Worm (Caenorhabditis elegans) whole organism, young adult: Measurements from ENCODE around the gene phat-4.

Experiments
- B0019.2 ChIP-seq: fragments of 200-800 bp; sonication (Bioruptor generic); conservative IDR thresholded peaks from 2 replicates; pipeline ENCODE4 v1.3.6; 2022; ENCODE audit warnings: missing genetic modification reagents, missing genetic modification characterization, missing compliant biosample characterization
- B0336.3 ChIP-seq: fragments of 200-800 bp; sonication (Bioruptor generic); IDR thresholded peaks from 2 replicates; pipeline ENCODE4 v1.3.6; 2022; ENCODE audit warnings: missing genetic modification characterization, missing compliant biosample characterization
- F23B12.7 ChIP-seq: sonication (generic microtip); optimal IDR thresholded peaks from 2 replicates; lab custom pipeline; 2017; ENCODE audit warnings: missing genetic modification characterization, mild to moderate bottlenecking, missing compliant biosample characterization, antibody characterized with exemption, moderate library complexity; ENCODE audit not compliant: insufficient read depth
- F37B4.10 ChIP-seq: fragments of 200-800 bp; sonication (Bioruptor generic); IDR thresholded peaks from 2 replicates; pipeline ENCODE4 v1.3.6; 2022; ENCODE audit warnings: missing genetic modification characterization, missing compliant biosample characterization
- F57A8.1 ChIP-seq: fragments of 200-800 bp; sonication (Bioruptor generic); optimal IDR thresholded peaks from 2 replicates; lab custom pipeline; 2018; ENCODE audit warnings: mild to moderate bottlenecking, missing genetic modification characterization, moderate library complexity, missing compliant biosample characterization
- F57C9.4 ChIP-seq: sonication (generic microtip); optimal IDR thresholded peaks from 2 replicates; lab custom pipeline; 2017; ENCODE audit warnings: mild to moderate bottlenecking, missing genetic modification characterization, missing compliant biosample characterization
- T07F8.4 ChIP-seq: sonication (generic microtip); optimal IDR thresholded peaks from 2 replicates; lab custom pipeline; 2016; ENCODE audit warnings: mild to moderate bottlenecking, missing genetic modification characterization, moderate library complexity, missing compliant biosample characterization
- Y53F4B.3 ChIP-seq: fragments of 200-800 bp; sonication (Bioruptor generic); IDR thresholded peaks from 2 replicates; pipeline ENCODE4 v1.3.6; 2022; ENCODE audit warnings: missing genetic modification reagents, missing genetic modification characterization, missing compliant biosample characterization
- akir-1 ChIP-seq: fragments of 200-800 bp; sonication (Bioruptor generic); optimal IDR thresholded peaks from 2 replicates; lab custom pipeline; 2018; ENCODE audit warnings: mild to moderate bottlenecking, missing genetic modification characterization, moderate library complexity, missing compliant biosample characterization
- atf-7 ChIP-seq: sonication (generic microtip); optimal IDR thresholded peaks from 2 replicates; lab custom pipeline; 2017; ENCODE audit warnings: mild to moderate bottlenecking, missing genetic modification characterization, missing compliant biosample characterization
- athp-1 ChIP-seq: sonication (generic microtip); optimal IDR thresholded peaks from 2 replicates; lab custom pipeline; 2017; ENCODE audit warnings: mild to moderate bottlenecking, missing genetic modification characterization, missing compliant biosample characterization
- attf-5 ChIP-seq: fragments of 200-800 bp; sonication (Bioruptor generic); optimal IDR thresholded peaks from 2 replicates; lab custom pipeline; 2018; ENCODE audit warnings: mild to moderate bottlenecking, missing genetic modification characterization, missing compliant biosample characterization
- bed-1 ChIP-seq: fragments of 200-800 bp; sonication (Bioruptor generic); IDR thresholded peaks from 2 replicates; pipeline ENCODE4 v1.3.6; 2022; ENCODE audit warnings: missing genetic modification reagents, missing genetic modification characterization, missing compliant biosample characterization
- bed-2 ChIP-seq: fragments of 200-800 bp; sonication (Bioruptor generic); IDR thresholded peaks from 2 replicates; pipeline ENCODE4 v1.3.6; 2022; ENCODE audit warnings: missing genetic modification reagents, missing genetic modification characterization, missing compliant biosample characterization
- cebp-1 ChIP-seq, 2 experiments: fragments of 200-800 bp in 1 of 2; sonication (Bioruptor generic) in 1 of 2; sonication (generic microtip) in 1 of 2; IDR thresholded peaks in 1 of 2; optimal IDR thresholded peaks in 1 of 2; 2 replicates each; pipeline versions ENCODE4 v1.3.6 to Lab custom; 2017 to 2022; ENCODE audit warnings: missing compliant biosample characterization in 2 of 2, missing genetic modification characterization in 2 of 2, mild to moderate bottlenecking in 1 of 2, missing genetic modification reagents in 1 of 2, moderate library complexity in 1 of 2
- ceh-100 ChIP-seq: fragments of 200-800 bp; sonication (Bioruptor generic); IDR thresholded peaks from 2 replicates; pipeline ENCODE4 v1.3.6; 2022; ENCODE audit warnings: missing genetic modification reagents, missing genetic modification characterization, missing compliant biosample characterization
- ceh-27 ChIP-seq: fragments of 200-800 bp; sonication (Bioruptor generic); optimal IDR thresholded peaks from 2 replicates; lab custom pipeline; 2018; ENCODE audit warnings: mild to moderate bottlenecking, missing genetic modification characterization, moderate library complexity, missing compliant biosample characterization
- ceh-79 ChIP-seq: sonication (generic microtip); optimal IDR thresholded peaks from 2 replicates; lab custom pipeline; 2017; ENCODE audit warnings: mild to moderate bottlenecking, missing genetic modification characterization, missing compliant biosample characterization
- chd-7 ChIP-seq: sonication (generic microtip); optimal IDR thresholded peaks from 2 replicates; lab custom pipeline; 2016; ENCODE audit warnings: mild to moderate bottlenecking, missing genetic modification characterization, moderate library complexity, missing compliant biosample characterization
- dox-1 ChIP-seq: fragments of 200-800 bp; sonication (Bioruptor generic); IDR thresholded peaks from 2 replicates; pipeline ENCODE4 v1.3.6; 2022; ENCODE audit warnings: missing genetic modification reagents, missing genetic modification characterization, missing compliant biosample characterization
- dpff-1 ChIP-seq: sonication (generic microtip); optimal IDR thresholded peaks from 2 replicates; lab custom pipeline; 2017; ENCODE audit warnings: mild to moderate bottlenecking, missing genetic modification characterization, missing compliant biosample characterization
- efl-1 ChIP-seq: fragments of 150-350 bp; optimal IDR thresholded peaks from 2 replicates; lab custom pipeline; 2014; ENCODE audit warnings: missing biosample characterization, missing genetic modification reagents, missing genetic modification characterization
- egl-18 ChIP-seq: fragments of 200-800 bp; sonication (Bioruptor generic); IDR thresholded peaks from 2 replicates; pipeline ENCODE4 v1.3.6; 2022; ENCODE audit warnings: missing genetic modification reagents, missing genetic modification characterization, missing compliant biosample characterization
- hmg-20 ChIP-seq: fragments of 200-800 bp; sonication (Bioruptor generic); IDR thresholded peaks from 2 replicates; pipeline ENCODE4 v1.3.6; 2022; ENCODE audit warnings: missing genetic modification reagents, missing genetic modification characterization, missing compliant biosample characterization
- hsf-1 ChIP-seq: fragments of 200-800 bp; sonication (Bioruptor generic); IDR thresholded peaks from 2 replicates; pipeline ENCODE4 v1.3.6; 2022; ENCODE audit warnings: missing genetic modification reagents, missing genetic modification characterization, missing compliant biosample characterization
- let-607 ChIP-seq, 2 experiments: fragments of 200-800 bp in 1 of 2; sonication (Bioruptor generic) in 1 of 2; sonication (generic microtip) in 1 of 2; optimal IDR thresholded peaks; 2 replicates each; lab custom pipeline; 2016 to 2018; ENCODE audit warnings: mild to moderate bottlenecking in 2 of 2, missing compliant biosample characterization in 2 of 2, missing genetic modification characterization in 2 of 2, moderate library complexity in 2 of 2, missing genotype in 1 of 2
- lsy-27 ChIP-seq: sonication (generic microtip); optimal IDR thresholded peaks from 2 replicates; lab custom pipeline; 2017; ENCODE audit warnings: missing genetic modification characterization, mild to moderate bottlenecking, missing compliant biosample characterization, antibody characterized with exemption, missing genotype, borderline replicate concordance; ENCODE audit not compliant: insufficient read depth
- madf-8 ChIP-seq: fragments of 200-800 bp; sonication (Bioruptor generic); conservative IDR thresholded peaks from 2 replicates; pipeline ENCODE4 v1.3.6; 2022; ENCODE audit warnings: missing genetic modification reagents, missing genetic modification characterization, missing compliant biosample characterization
- nfya-1 ChIP-seq: sonication (generic microtip); optimal IDR thresholded peaks from 2 replicates; lab custom pipeline; 2017; ENCODE audit warnings: antibody characterized with exemption, missing compliant biosample characterization, missing genetic modification characterization, borderline replicate concordance; ENCODE audit not compliant: insufficient read depth
- nfyb-1 ChIP-seq: fragments of 200-800 bp; sonication (Bioruptor generic); IDR thresholded peaks from 2 replicates; pipeline ENCODE4 v1.3.6; 2022; ENCODE audit warnings: missing genetic modification reagents, missing genetic modification characterization, missing compliant biosample characterization
- nhr-179 ChIP-seq: sonication (generic microtip); optimal IDR thresholded peaks from 2 replicates; lab custom pipeline; 2016; ENCODE audit warnings: mild to moderate bottlenecking, missing genetic modification characterization, missing compliant biosample characterization
- pha-4 ChIP-seq: fragments of 150-350 bp; sonication (generic microtip); optimal IDR thresholded peaks from 2 replicates; lab custom pipeline; 2014; ENCODE audit warnings: missing biosample characterization, missing genetic modification reagents, missing genetic modification characterization
- rcor-1 ChIP-seq: fragments of 200-800 bp; sonication (Bioruptor generic); IDR thresholded peaks from 2 replicates; pipeline ENCODE4 v1.3.6; 2022; ENCODE audit warnings: missing genetic modification reagents, missing genetic modification characterization, missing compliant biosample characterization
- rec-8 ChIP-seq, 2 experiments: sonication (generic microtip); optimal IDR thresholded peaks; 2 replicates each; lab custom pipeline; 2016; ENCODE audit warnings: mild to moderate bottlenecking in 2 of 2, missing genetic modification characterization in 2 of 2, missing genetic modification reagents in 2 of 2, missing genotype in 2 of 2, missing biosample characterization in 1 of 2, missing compliant biosample characterization in 1 of 2, moderate library complexity in 1 of 2
- sptf-2 ChIP-seq: fragments of 200-800 bp; sonication (Bioruptor generic); optimal IDR thresholded peaks from 2 replicates; lab custom pipeline; 2018; ENCODE audit warnings: mild to moderate bottlenecking, missing genetic modification characterization, missing compliant biosample characterization
- unc-130 ChIP-seq: sonication (generic microtip); optimal IDR thresholded peaks from 2 replicates; lab custom pipeline; 2016; ENCODE audit warnings: missing genetic modification reagents, missing genetic modification characterization, missing compliant biosample characterization
- zfh-2 ChIP-seq: fragments of 200-800 bp; sonication (Bioruptor generic); conservative IDR thresholded peaks from 2 replicates; pipeline ENCODE4 v1.3.6; 2022; ENCODE audit warnings: missing genetic modification reagents, missing genetic modification characterization, missing compliant biosample characterization
- zim-3 ChIP-seq: sonication (generic microtip); optimal IDR thresholded peaks from 2 replicates; lab custom pipeline; 2017; ENCODE audit warnings: mild to moderate bottlenecking, missing genetic modification characterization, moderate library complexity, missing compliant biosample characterization
- ztf-22 ChIP-seq: fragments of 200-800 bp; sonication (Bioruptor generic); optimal IDR thresholded peaks from 2 replicates; lab custom pipeline; 2018; ENCODE audit warnings: mild to moderate bottlenecking, missing genetic modification characterization, moderate library complexity, missing compliant biosample characterization
- ztf-26 ChIP-seq: sonication (generic microtip); optimal IDR thresholded peaks from 2 replicates; lab custom pipeline; 2017; ENCODE audit warnings: missing genetic modification characterization, missing compliant biosample characterization
- ztf-3 ChIP-seq: fragments of 200-800 bp; sonication (Bioruptor generic); optimal IDR thresholded peaks from 2 replicates; lab custom pipeline; 2018; ENCODE audit warnings: mild to moderate bottlenecking, missing genetic modification characterization, missing compliant biosample characterization

Gene phat-4

ce11 chrV:4122415-4122814, 7.3 kb upstream of the phat-4 start, which contains the start of gene phat-5:
Gene phat-5 (minus strand): TSS chrV:4122515.
- TF ChIP-seq rcor-1 (GFP tag; lab: Robert Waterston, UW) (no peak), ceh-27 (GFP tag; lab: Kevin White, UChicago) (no peak), Y53F4B.3 (GFP tag; lab: Robert Waterston, UW) (no peak), egl-18 (GFP tag; lab: Robert Waterston, UW) (no peak), hmg-20 (GFP tag; lab: Robert Waterston, UW) (no peak), nfyb-1 (GFP tag; lab: Robert Waterston, UW) (no peak), F57A8.1 (no peak), ceh-100 (GFP tag; lab: Robert Waterston, UW) (no peak), rec-8 (tag; optimal IDR thresholded peaks at IDR 0.05; lab: Kevin White, UChicago) (no peak), dox-1 (GFP tag; lab: Robert Waterston, UW) (no peak), zfh-2 (no peak), attf-5 (GFP tag; lab: Kevin White, UChicago) (no peak), bed-1 (GFP tag; lab: Robert Waterston, UW) (no peak), madf-8 (GFP tag; lab: Robert Waterston, UW) (no peak), nhr-179 (tag; lab: Kevin White, UChicago) (no peak)
- TF ChIP-seq, all 124 proteins: peak for 0

DNA sequence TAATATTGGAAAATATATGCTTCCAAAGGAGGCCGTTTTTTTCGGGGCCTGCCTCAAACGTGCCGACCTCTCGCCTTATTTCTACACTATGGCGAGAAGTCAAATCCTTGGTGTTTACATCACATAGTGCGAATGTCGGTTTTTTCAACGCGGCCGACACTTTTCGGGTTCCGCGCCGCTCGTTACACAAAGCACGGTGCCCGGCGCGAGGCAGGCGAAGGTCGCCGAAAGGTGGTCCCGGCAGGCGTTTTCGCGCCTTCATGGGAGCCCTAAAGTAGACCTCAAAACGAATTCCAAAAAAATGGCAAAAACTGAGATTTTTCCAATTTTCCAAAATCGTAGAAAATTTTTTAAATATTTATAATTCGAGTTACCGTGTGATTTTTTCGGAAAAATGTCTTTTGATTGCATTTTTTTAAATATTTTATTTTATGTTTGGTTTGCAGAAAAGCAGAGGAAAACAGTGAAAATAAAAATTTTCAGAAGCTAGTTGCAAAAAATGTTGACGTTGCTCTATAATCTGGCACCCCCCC, 4.1 kb upstream of the phat-4 start, which contains the start of gene T05B4.12:
Gene T05B4.12, minus strand, starts transcription at position 483 of the 533 bp plus-strand sequence.
- TF ChIP-seq akir-1 (GFP tag; lab: Kevin White, UChicago): no peak
- peak; percentile 71 for TF ChIP-seq zfh-2
- TF ChIP-seq, all 124 proteins: peak for 1

DNA sequence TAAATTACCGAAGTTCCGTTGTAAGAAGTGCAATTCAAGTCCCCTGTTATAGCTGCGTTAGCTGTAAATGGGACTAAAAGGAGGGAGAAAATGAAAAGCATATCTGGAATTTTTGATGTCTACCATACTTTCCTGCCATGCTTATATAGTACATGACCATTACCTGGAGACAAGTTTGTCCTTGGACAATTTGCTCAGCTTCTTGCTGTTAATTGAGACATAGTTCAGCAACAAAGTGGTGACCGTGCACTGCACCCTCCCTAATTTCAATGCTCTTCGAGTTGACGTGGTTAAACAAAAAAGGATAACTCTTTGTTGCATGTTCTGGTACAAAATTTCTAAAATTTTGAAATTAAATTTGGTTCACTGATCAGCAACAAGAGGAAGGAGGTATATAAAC, 2.3 kb upstream of the phat-4 start, which contains the start of gene T05B4.13:
Gene T05B4.13, minus strand, starts transcription at position 101 of the 400 bp plus-strand sequence.
- TF ChIP-seq unc-130: no peak
- TF ChIP-seq hmg-20 (GFP tag; lab: Robert Waterston, UW): no peak
- TF ChIP-seq zim-3 (tag; lab: Kevin White, UChicago): no peak
- no peak for TF ChIP-seq ztf-22 (GFP tag; lab: Kevin White, UChicago)
- no peak for TF ChIP-seq nfya-1 (tag; lab: Kevin White, UChicago)
- no peak for TF ChIP-seq sptf-2
- TF ChIP-seq F37B4.10 (GFP tag; lab: Robert Waterston, UW): no peak
- TF ChIP-seq ztf-3 (GFP tag; lab: Kevin White, UChicago): no peak
- no peak for TF ChIP-seq efl-1 (GFP tag; lab: Kevin White, UChicago)
- TF ChIP-seq athp-1: no peak
- TF ChIP-seq F57C9.4 (tag; lab: Kevin White, UChicago): no peak
- no peak for TF ChIP-seq bed-2 (GFP tag; lab: Robert Waterston, UW)
- TF ChIP-seq F23B12.7 (tag; lab: Kevin White, UChicago): no peak
- no peak for TF ChIP-seq let-607 (tag; optimal IDR thresholded peaks at IDR 0.05; lab: Kevin White, UChicago)
- TF ChIP-seq ceh-79 (tag; lab: Kevin White, UChicago): no peak

DNA sequence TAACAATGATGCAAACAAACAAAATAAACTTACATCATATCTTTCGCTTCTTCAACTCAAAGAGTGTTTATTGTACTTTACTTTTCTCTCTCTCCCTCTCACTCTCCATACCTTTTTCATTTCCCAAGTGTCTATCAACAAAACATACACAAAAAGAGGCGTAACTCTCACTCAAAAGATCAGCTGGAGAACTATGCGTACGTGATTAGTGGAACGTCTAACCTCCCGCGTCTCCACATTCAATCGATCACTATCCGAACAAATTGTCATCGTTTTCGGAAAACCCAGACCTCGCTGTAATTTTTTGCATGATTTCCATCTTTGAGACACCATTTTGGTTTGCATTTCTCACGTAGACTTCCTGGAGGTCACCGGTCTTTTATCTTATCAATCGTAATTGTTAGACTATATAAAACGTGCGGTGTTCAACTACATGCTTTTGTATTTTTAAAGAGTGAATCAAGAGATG, 1.8 kb downstream of the phat-4 start, which contains the start of gene nhr-57:
Gene nhr-57, plus strand, starts transcription at position 419 of the 469 bp plus-strand sequence.
- TF ChIP-seq lsy-27 (no peak), dpff-1 (tag; lab: Kevin White, UChicago) (no peak), B0019.2 (GFP tag; lab: Robert Waterston, UW) (no peak), B0336.3 (GFP tag; lab: Robert Waterston, UW) (peak; percentile 74), atf-7 (tag; lab: Kevin White, UChicago) (peak; percentile 60), hsf-1 (GFP tag; lab: Robert Waterston, UW) (no peak), cebp-1 (GFP tag; IDR thresholded peaks at IDR 0.05; lab: Robert Waterston, UW) (no peak), cebp-1 (tag; optimal IDR thresholded peaks at IDR 0.05; lab: Kevin White, UChicago) (peak; percentile 73), chd-7 (tag; lab: Kevin White, UChicago) (peak; percentile 16), T07F8.4 (no peak), attf-5 (GFP tag; lab: Kevin White, UChicago) (peak; percentile 29), dox-1 (GFP tag; lab: Robert Waterston, UW) (peak; percentile 51), zfh-2 (no peak), ztf-26 (tag; lab: Kevin White, UChicago) (peak; percentile 25), pha-4 (tag; lab: Kevin White, UChicago) (peak; percentile 79), akir-1 (GFP tag; lab: Kevin White, UChicago) (no peak)
